Fruit fly (Drosophila melanogaster): ENCODE measurements around the gene CG5068.
A peak's percentile ranks its signal among the peaks of the same experiment; 100 is the strongest.

Gene CG5068

DNA sequence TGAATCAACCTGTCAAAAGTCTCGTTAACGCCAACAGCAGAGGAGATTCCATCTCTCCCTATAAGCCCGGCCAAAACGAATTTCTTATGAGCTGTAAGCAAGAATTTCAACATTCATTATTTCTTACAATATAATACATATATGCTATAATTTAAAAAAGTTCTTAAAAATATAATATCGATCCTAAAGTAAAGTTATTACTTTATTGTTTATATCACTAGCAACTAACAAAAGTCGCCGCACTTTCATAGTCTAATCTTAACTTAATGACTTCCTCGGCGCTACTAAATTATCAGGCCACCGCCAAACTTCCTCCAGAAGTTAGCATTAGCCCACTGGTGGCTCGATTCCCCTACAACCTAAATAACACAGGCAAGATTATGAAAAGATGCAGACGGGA lies 47.0 kb downstream of the CG5068 start (continued):
- TF ChIP-seq CG15336 (GFP tag; IDR thresholded peaks at IDR 0.05) = peak; percentile 39; the same call in 1 of the 2 replicates
- TF ChIP-seq fd85E (GFP tag; optimal IDR thresholded peaks at IDR 0.05) = no peak
- peak in 1 of 2 experiments; percentile 7 for TF ChIP-seq salr (GFP tag; optimal IDR thresholded peaks at IDR 0.05)
- no peak for TF ChIP-seq net (GFP tag; optimal IDR thresholded peaks at IDR 0.05)
- no peak for TF ChIP-seq Lpt (GFP tag; optimal IDR thresholded peaks at IDR 0.05)
- TF ChIP-seq Blimp-1 (GFP tag; optimal IDR thresholded peaks at IDR 0.05) = peak; percentile 20
- TF ChIP-seq CG8632 (GFP tag; optimal IDR thresholded peaks at IDR 0.05) = peak; percentile 31
- TF ChIP-seq achi (GFP tag; optimal IDR thresholded peaks at IDR 0.05) = peak; percentile 45
- TF ChIP-seq CG6854 (GFP tag; optimal IDR thresholded peaks at IDR 0.05) = peak; percentile 37
- TF ChIP-seq Hr38 (GFP tag; optimal IDR thresholded peaks at IDR 0.05) = no peak
- no peak for TF ChIP-seq fkh (GFP tag; optimal IDR thresholded peaks at IDR 0.05)
- TF ChIP-seq esn (GFP tag; optimal IDR thresholded peaks at IDR 0.05) = peak; percentile 66
- no peak for TF ChIP-seq CG11294 (GFP tag; IDR thresholded peaks at IDR 0.05)
- peak; percentile 15 for TF ChIP-seq Sox102F (GFP tag; optimal IDR thresholded peaks at IDR 0.05)

DNA sequence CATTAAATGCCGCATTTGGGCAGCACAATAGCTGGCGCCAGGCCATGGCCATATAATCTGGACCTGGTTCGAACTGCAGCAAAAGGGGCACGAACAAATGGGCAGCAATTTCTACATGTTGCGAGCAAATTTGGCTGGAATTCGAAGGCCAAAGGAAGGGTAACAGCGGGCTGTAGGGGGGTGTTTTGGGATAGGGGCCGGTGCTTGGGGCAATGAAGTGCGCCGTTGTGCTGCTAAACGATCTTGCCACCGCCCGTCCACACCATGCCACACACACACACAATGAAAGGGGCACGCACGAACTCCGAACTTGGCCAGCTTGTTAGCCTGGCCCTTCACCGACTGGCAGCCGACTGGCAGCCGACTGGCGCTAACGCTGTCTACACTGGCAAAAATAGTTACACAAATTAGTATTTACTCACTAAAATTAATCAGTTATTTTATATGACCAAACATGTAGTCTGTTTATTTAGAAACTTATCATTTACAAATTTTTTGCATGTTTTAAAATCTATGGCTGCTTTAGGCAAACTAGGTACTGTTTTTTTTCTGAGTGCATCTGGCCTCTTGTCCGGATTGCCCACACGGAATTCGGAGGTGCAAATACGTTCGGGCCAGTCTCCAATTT lies 47.6 kb downstream of the CG5068 start:
- TF ChIP-seq Hr39 (GFP tag; optimal IDR thresholded peaks at IDR 0.05) (peak; percentile 67), CG6854 (GFP tag; optimal IDR thresholded peaks at IDR 0.05) (peak; percentile 63), CG16779 (tag; optimal IDR thresholded peaks at IDR 0.05) (no peak), Gug (GFP tag; IDR thresholded peaks at IDR 0.05) (0 out of 2 replicates have a peak, but pooled peaks have one; percentile 31), achi (GFP tag; optimal IDR thresholded peaks at IDR 0.05) (peak; percentile 48), Hr38 (GFP tag; optimal IDR thresholded peaks at IDR 0.05) (no peak), CG11902 (GFP tag; optimal IDR thresholded peaks at IDR 0.05) (peak; percentile 70), spab (GFP tag; optimal IDR thresholded peaks at IDR 0.05) (peak; percentile 75), Sox15 (GFP tag; optimal IDR thresholded peaks at IDR 0.05) (peak; percentile 8), topi (GFP tag; optimal IDR thresholded peaks at IDR 0.05) (peak; percentile 81), CG6808 (GFP tag; optimal IDR thresholded peaks at IDR 0.05) (peak; percentile 78), CG9139 (GFP tag; optimal IDR thresholded peaks at IDR 0.05) (peak; percentile 52), acj6 (GFP tag; optimal IDR thresholded peaks at IDR 0.05) (peak; percentile 22), CG10669 (GFP tag; optimal IDR thresholded peaks at IDR 0.05) (peak; percentile 77), CG8119 (GFP tag; IDR thresholded peaks at IDR 0.05) (peak; percentile 40; the same call in 1 of the 3 replicates), Eip78C (GFP tag) (peak; percentile 86), net (GFP tag; optimal IDR thresholded peaks at IDR 0.05) (peak; percentile 23), Sox102F (GFP tag; optimal IDR thresholded peaks at IDR 0.05) (peak; percentile 71), eg (GFP tag; IDR thresholded peaks at IDR 0.05) (0 out of 3 replicates have a peak, but pooled peaks have one; percentile 36), salr (GFP tag; optimal IDR thresholded peaks at IDR 0.05) (no peak), CG15336 (GFP tag; IDR thresholded peaks at IDR 0.05) (peak; percentile 42; the same call in 1 of the 2 replicates), CG11762 (GFP tag; optimal IDR thresholded peaks at IDR 0.05; ENCODE audit: insufficient read depth) (peak; percentile 64), CG6276 (GFP tag; optimal IDR thresholded peaks at IDR 0.05) (no peak), Smox (GFP tag; optimal IDR thresholded peaks at IDR 0.05) (peak; percentile 65), Blimp-1 (GFP tag; optimal IDR thresholded peaks at IDR 0.05) (peak; percentile 59), CG6163 (GFP tag; IDR thresholded peaks at IDR 0.05) (peak; percentile 84), fd59A (GFP tag; optimal IDR thresholded peaks at IDR 0.05) (no peak), Eip93F (GFP tag; optimal IDR thresholded peaks at IDR 0.05) (no peak), Lpt (GFP tag; optimal IDR thresholded peaks at IDR 0.05) (no peak), CG6792 (GFP tag; optimal IDR thresholded peaks at IDR 0.05) (peak; percentile 33), svp (GFP tag) (peak; percentile 85), pdm3 (GFP tag; optimal IDR thresholded peaks at IDR 0.05) (peak; percentile 44), CG1621 (tag; optimal IDR thresholded peaks at IDR 0.05) (no peak), Eip75B (GFP tag; optimal IDR thresholded peaks at IDR 0.05) (no peak), fd85E (GFP tag; optimal IDR thresholded peaks at IDR 0.05) (peak; percentile 49), CG31627 (GFP tag; optimal IDR thresholded peaks at IDR 0.05) (peak; percentile 63), CG8632 (GFP tag; optimal IDR thresholded peaks at IDR 0.05) (peak; percentile 36), CG34406 (GFP tag; optimal IDR thresholded peaks at IDR 0.05) (peak; percentile 38), vri (GFP tag; optimal IDR thresholded peaks at IDR 0.05) (peak; percentile 61), CG10631 (GFP tag; optimal IDR thresholded peaks at IDR 0.05) (no peak), lz (GFP tag; optimal IDR thresholded peaks at IDR 0.05) (peak; percentile 3), CG32006 (GFP tag; optimal IDR thresholded peaks at IDR 0.05) (peak; percentile 16), cyc (GFP tag; optimal IDR thresholded peaks at IDR 0.05) (peak; percentile 89), Sox14 (GFP tag; optimal IDR thresholded peaks at IDR 0.05) (peak; percentile 52), esn (GFP tag; optimal IDR thresholded peaks at IDR 0.05) (peak; percentile 56)

Measured in whole organism, prepupa.